Worm (Caenorhabditis elegans) whole organism, midembryonic: Measurements from ENCODE around the gene srab-2.
"Not testable (repeated sequence)": the region's sequence is repeated elsewhere in the genome, so short reads cannot be mapped to it uniquely, and the experiment has no call there.

ENCODE experiments used
- T22C8.4 ChIP-seq: fragments of 200-800 bp; sonication (Bioruptor generic); IDR thresholded peaks from 2 replicates; pipeline ENCODE4 v1.3.6; 2022; ENCODE audit warnings: missing genetic modification characterization, missing compliant biosample characterization
- cog-1 ChIP-seq: sonication (generic microtip); optimal IDR thresholded peaks from 2 replicates; lab custom pipeline; 2016; ENCODE audit warnings: missing genetic modification characterization, missing compliant biosample characterization
- flt-1 ChIP-seq: fragments of 200-800 bp; sonication (Bioruptor generic); IDR thresholded peaks from 2 replicates; pipeline ENCODE4 v1.3.6; 2022; ENCODE audit warnings: missing genetic modification characterization, missing compliant biosample characterization
- klf-2 ChIP-seq: fragments of 200-800 bp; sonication (Bioruptor generic); conservative IDR thresholded peaks from 2 replicates; pipeline ENCODE4 v1.3.6; 2022; ENCODE audit warnings: missing genetic modification reagents, missing genetic modification characterization, missing compliant biosample characterization
- med-1 ChIP-seq: sonication (generic microtip); optimal IDR thresholded peaks from 2 replicates; lab custom pipeline; 2017; ENCODE audit warnings: missing genetic modification characterization, mild to moderate bottlenecking, missing compliant biosample characterization, antibody characterized with exemption, missing genetic modification reagents; ENCODE audit not compliant: insufficient read depth
- ref-1 ChIP-seq: fragments of 200-800 bp; sonication (Bioruptor generic); conservative IDR thresholded peaks from 2 replicates; pipeline ENCODE4 v1.3.6; 2022; ENCODE audit warnings: missing genetic modification reagents, missing genetic modification characterization, missing compliant biosample characterization
- tab-1 ChIP-seq: fragments of 200-800 bp; sonication (Bioruptor generic); IDR thresholded peaks from 2 replicates; pipeline ENCODE4 v1.3.6; 2022; ENCODE audit warnings: missing genetic modification characterization, missing compliant biosample characterization
- ztf-29 ChIP-seq: fragments of 200-800 bp; sonication (Bioruptor generic); IDR thresholded peaks from 2 replicates; pipeline ENCODE4 v1.3.6; 2022; ENCODE audit warnings: missing genetic modification reagents, missing genetic modification characterization, missing compliant biosample characterization

ce11 chrV:5075343-5075742, 29.5 kb downstream of the srab-2 start:
- TF ChIP-seq ref-1 (GFP tag; lab: Robert Waterston, UW), result peak; percentile 90
- not testable (repeated sequence) for TF ChIP-seq cog-1 (tag; lab: Kevin White, UChicago); T22C8.4; med-1 (GFP tag; lab: Kevin White, UChicago); ztf-29 (GFP tag; lab: Robert Waterston, UW)
- TF ChIP-seq flt-1, result peak; percentile 68; the same call in 1 of the 2 replicates
- TF ChIP-seq tab-1 (GFP tag; lab: Robert Waterston, UW), result peak; percentile 82; the same call in 1 of the 2 replicates
- peak; percentile 89 for TF ChIP-seq klf-2 (GFP tag; lab: Robert Waterston, UW)
